Worm (Caenorhabditis elegans): Measurements from ENCODE around the gene sfxn-5.

Gene sfxn-5

ce11 chrII:8091528-8091927 is 13.3 kb downstream of the sfxn-5 start (continued):
- TF ChIP-seq set-16 (GFP tag; IDR thresholded peaks at IDR 0.05) (no peak; the same call in 1 of the 2 replicates), nhr-6 (tag; optimal IDR thresholded peaks at IDR 0.05) (peak; percentile 10), nhr-11 (tag; optimal IDR thresholded peaks at IDR 0.05) (peak; percentile 37), pqm-1 (tag; optimal IDR thresholded peaks at IDR 0.05) (peak; percentile 39), ZK546.5 (tag; optimal IDR thresholded peaks at IDR 0.05) (no peak), nhr-10 (tag; optimal IDR thresholded peaks at IDR 0.05) (no peak), R02D3.7 (tag; optimal IDR thresholded peaks at IDR 0.05) (no peak), egl-27 (tag; optimal IDR thresholded peaks at IDR 0.05) (no peak), tag-97 (GFP tag; IDR thresholded peaks at IDR 0.05) (no peak), vab-7 (GFP tag; IDR thresholded peaks at IDR 0.05) (no peak), ama-1 (optimal IDR thresholded peaks at IDR 0.05) (peak; percentile 93), mxl-3 (GFP tag; optimal IDR thresholded peaks at IDR 0.05) (no peak), unc-39 (tag; optimal IDR thresholded peaks at IDR 0.05) (no peak), duxl-1 (tag; optimal IDR thresholded peaks at IDR 0.05; ENCODE audit: poor library complexity) (peak; percentile 62), ceh-44 (GFP tag; IDR thresholded peaks at IDR 0.05) (no peak), ztf-7 (tag; optimal IDR thresholded peaks at IDR 0.05) (no peak), spr-1 (tag; optimal IDR thresholded peaks at IDR 0.05) (no peak), dve-1 (tag; optimal IDR thresholded peaks at IDR 0.05; ENCODE audit: insufficient read depth) (peak; percentile 67), zag-1 (tag; optimal IDR thresholded peaks at IDR 0.05) (no peak), jun-1 (tag; optimal IDR thresholded peaks at IDR 0.05) (no peak), arid-1 (GFP tag; conservative IDR thresholded peaks at IDR 0.05) (0 out of 2 replicates have a peak, but pooled peaks have one; percentile 13), ctbp-1 (GFP tag; IDR thresholded peaks at IDR 0.05) (no peak), lin-39 (tag; optimal IDR thresholded peaks at IDR 0.05) (no peak), hif-1 (tag; optimal IDR thresholded peaks at IDR 0.05) (no peak), nhr-111 (GFP tag; optimal IDR thresholded peaks at IDR 0.05) (no peak), Y5F2A.4 (GFP tag; optimal IDR thresholded peaks at IDR 0.05) (no peak), ceh-82 (tag; optimal IDR thresholded peaks at IDR 0.05) (no peak), egl-43 (GFP tag; IDR thresholded peaks at IDR 0.05) (no peak), nhr-25 (tag; optimal IDR thresholded peaks at IDR 0.05; ENCODE audit: borderline replicate concordance, insufficient read depth) (peak; percentile 53), php-3 (GFP tag; IDR thresholded peaks at IDR 0.05) (no peak; the same call in 1 of the 2 replicates), T26A8.4 (GFP tag; IDR thresholded peaks at IDR 0.05) (peak; percentile 62), dmd-9 (GFP tag; IDR thresholded peaks at IDR 0.05) (no peak), ceh-32 (tag; optimal IDR thresholded peaks at IDR 0.05; ENCODE audit: poor library complexity) (no peak), daf-16 (GFP tag; optimal IDR thresholded peaks at IDR 0.05) (no peak), daf-16 (tag; optimal IDR thresholded peaks at IDR 0.05) (peak; percentile 26), mxl-2 (GFP tag; conservative IDR thresholded peaks at IDR 0.05) (no peak), Y105C5A.15 (GFP tag; IDR thresholded peaks at IDR 0.05) (no peak), skn-1 (tag; optimal IDR thresholded peaks at IDR 0.05) (no peak), nhr-28 (tag; optimal IDR thresholded peaks at IDR 0.05) (peak; percentile 0), ces-1 (GFP tag; optimal IDR thresholded peaks at IDR 0.05) (no peak), spr-3 (GFP tag; optimal IDR thresholded peaks at IDR 0.05) (no peak), mes-2 (tag; optimal IDR thresholded peaks at IDR 0.05; ENCODE audit: poor library complexity, severe bottlenecking) (peak; percentile 77), zfp-2 (tag; optimal IDR thresholded peaks at IDR 0.05) (no peak), ceh-62 (tag; optimal IDR thresholded peaks at IDR 0.05) (no peak), dmd-8 (GFP tag; IDR thresholded peaks at IDR 0.05) (no peak), aly-2 (tag; optimal IDR thresholded peaks at IDR 0.05) (no peak), ceh-28 (tag; optimal IDR thresholded peaks at IDR 0.05) (no peak), ZK337.2 (GFP tag; IDR thresholded peaks at IDR 0.05) (no peak), lin-13 (GFP tag; optimal IDR thresholded peaks at IDR 0.05) (peak; percentile 45), zip-2 (tag; optimal IDR thresholded peaks at IDR 0.05) (no peak), D1046.2 (GFP tag; IDR thresholded peaks at IDR 0.05) (no peak), snpc-1.2 (GFP tag; IDR thresholded peaks at IDR 0.05) (peak; percentile 76)
